Worm (Caenorhabditis elegans) whole organism, L4 larva: ENCODE results near the gene zmp-5.

Source experiments
- ama-1 ChIP-seq: fragments of 150-350 bp; optimal IDR thresholded peaks from 2 replicates; lab custom pipeline; 2014; ENCODE audit warnings: inconsistent platforms, mixed read lengths
- ceh-82 ChIP-seq: sonication (generic microtip); optimal IDR thresholded peaks from 2 replicates; lab custom pipeline; 2017; ENCODE audit warnings: missing biosample characterization, missing genetic modification characterization
- dve-1 ChIP-seq: sonication (generic microtip); optimal IDR thresholded peaks from 2 replicates; lab custom pipeline; 2017; ENCODE audit warnings: antibody characterized with exemption, mild to moderate bottlenecking, missing genetic modification characterization, missing compliant biosample characterization; ENCODE audit not compliant: insufficient read depth
- fkh-10 ChIP-seq: fragments of 150-350 bp; optimal IDR thresholded peaks from 2 replicates; lab custom pipeline; 2014; ENCODE audit warnings: missing biosample characterization, missing genetic modification reagents, missing genetic modification characterization
- mdl-1 ChIP-seq, 2 experiments: fragments of 150-350 bp in 1 of 2; sonication (generic microtip) in 1 of 2; optimal IDR thresholded peaks; 2 replicates each; lab custom pipeline; 2014 to 2017; ENCODE audit warnings: missing biosample characterization in 2 of 2, missing genetic modification characterization in 2 of 2
- nhr-25 ChIP-seq: sonication (generic microtip); optimal IDR thresholded peaks from 2 replicates; lab custom pipeline; 2017; ENCODE audit warnings: missing genetic modification characterization, mild to moderate bottlenecking, missing compliant biosample characterization, antibody characterized with exemption, moderate library complexity, borderline replicate concordance; ENCODE audit not compliant: insufficient read depth
- nhr-28 ChIP-seq: fragments of 150-350 bp; optimal IDR thresholded peaks from 2 replicates; lab custom pipeline; 2014; ENCODE audit warnings: missing biosample characterization, missing genetic modification characterization
- nhr-42 ChIP-seq: fragments of 200-800 bp; sonication (Bioruptor generic); IDR thresholded peaks from 2 replicates; pipeline ENCODE4 v1.3.6; 2022; ENCODE audit warnings: missing genetic modification characterization, missing compliant biosample characterization
- pqm-1 ChIP-seq: sonication (generic microtip); optimal IDR thresholded peaks from 2 replicates; lab custom pipeline; 2017; ENCODE audit warnings: missing biosample characterization, missing genetic modification characterization
- sdz-12 ChIP-seq: fragments of 200-800 bp; sonication (Bioruptor generic); optimal IDR thresholded peaks from 2 replicates; lab custom pipeline; 2018; ENCODE audit warnings: mild to moderate bottlenecking, missing genetic modification characterization, missing compliant biosample characterization
- skn-1 ChIP-seq: fragments of 150-350 bp; optimal IDR thresholded peaks from 2 replicates; lab custom pipeline; 2014; ENCODE audit warnings: missing biosample characterization, missing genetic modification characterization
- tra-1 ChIP-seq: fragments of 200-800 bp; sonication (Bioruptor generic); IDR thresholded peaks from 2 replicates; pipeline ENCODE4 v1.3.6; 2022; ENCODE audit warnings: missing genetic modification reagents, missing genetic modification characterization, missing compliant biosample characterization
- unc-130 ChIP-seq: sonication (generic microtip); optimal IDR thresholded peaks from 2 replicates; lab custom pipeline; 2016; ENCODE audit warnings: missing genetic modification reagents, missing genetic modification characterization, missing compliant biosample characterization

DNA sequence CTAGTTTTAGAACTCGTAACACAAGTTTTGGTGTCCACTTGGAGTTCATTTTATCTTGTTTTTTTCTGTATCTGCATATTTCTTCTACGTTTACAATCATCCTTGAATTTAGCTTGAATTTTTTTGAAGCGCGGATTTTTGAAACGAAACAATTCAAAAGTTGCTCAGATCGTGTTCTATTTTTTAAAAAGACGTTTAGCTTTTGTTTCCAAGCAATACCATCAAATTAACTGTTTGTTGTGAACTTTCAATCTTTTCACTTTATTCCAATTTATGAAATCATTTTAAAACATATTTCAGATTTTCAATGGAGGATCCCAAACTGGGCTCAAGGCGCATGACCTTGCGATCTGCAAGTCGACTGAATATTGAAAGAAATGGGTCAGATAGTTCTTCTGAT, 27.8 kb upstream of the zmp-5 start, which contains the start of gene R09A8.2:
- no peak for TF ChIP-seq ama-1 (lab: Kevin White, UChicago)
- TF ChIP-seq ceh-82 (tag; lab: Kevin White, UChicago), result no peak
- no peak for TF ChIP-seq unc-130
- TF ChIP-seq nhr-25 (tag; lab: Kevin White, UChicago), result no peak
- TF ChIP-seq mdl-1 (tag; optimal IDR thresholded peaks at IDR 0.05; lab: Kevin White, UChicago), result no peak
- no peak for TF ChIP-seq dve-1 (tag; lab: Kevin White, UChicago)
- no peak for TF ChIP-seq nhr-42
- TF ChIP-seq skn-1 (tag; lab: Kevin White, UChicago), result no peak
- no peak for TF ChIP-seq nhr-28 (tag; lab: Kevin White, UChicago)
- TF ChIP-seq fkh-10 (GFP tag; lab: Kevin White, UChicago), result no peak
- no peak for TF ChIP-seq pqm-1 (tag; lab: Kevin White, UChicago)
- TF ChIP-seq sdz-12 (GFP tag; lab: Kevin White, UChicago), result no peak
- TF ChIP-seq tra-1, result no peak
